Fruit fly (Drosophila melanogaster) whole organism, embryonic: ENCODE measurements around the gene CG13392.

Source experiments
- ATbp ChIP-seq: fragments of 200-800 bp; sonication (Bioruptor generic); optimal IDR thresholded peaks from 2 replicates; lab custom pipeline; 2017; ENCODE audit warnings: missing biosample characterization, mild to moderate bottlenecking, missing genetic modification characterization, missing genetic modification reagents
- Bdp1 ChIP-seq: fragments of 200-800 bp; sonication (Bioruptor generic); optimal IDR thresholded peaks from 3 replicates; lab custom pipeline; 2016; ENCODE audit warnings: missing biosample characterization, missing genetic modification characterization
- Bgb ChIP-seq: fragments of 200-800 bp; sonication (Bioruptor generic); IDR thresholded peaks from 2 replicates; pipeline ENCODE4 v1.3.6; 2022; ENCODE audit warnings: missing biosample characterization, missing genetic modification characterization; ENCODE audit not compliant: partially characterized antibody
- CG10147 ChIP-seq: fragments of 200-800 bp; sonication (Bioruptor generic); optimal IDR thresholded peaks from 2 replicates; lab custom pipeline; 2019; ENCODE audit warnings: missing biosample characterization, mild to moderate bottlenecking, missing genetic modification characterization, moderate library complexity
- CG10959 ChIP-seq: fragments of 200-800 bp; sonication (Bioruptor generic); IDR thresholded peaks from 2 replicates; pipeline ENCODE4 v1.3.6; 2022; ENCODE audit warnings: missing biosample characterization, missing genetic modification characterization
- CG11504 ChIP-seq: fragments of 200-800 bp; sonication (Bioruptor generic); optimal IDR thresholded peaks from 3 replicates; lab custom pipeline; 2019; ENCODE audit warnings: missing biosample characterization, mild to moderate bottlenecking, missing genetic modification characterization, moderate library complexity
- CG11723 ChIP-seq: fragments of 200-800 bp; sonication (Bioruptor generic); optimal IDR thresholded peaks from 2 replicates; lab custom pipeline; 2017; ENCODE audit warnings: missing biosample characterization, mild to moderate bottlenecking, missing genetic modification characterization
- CG15601 ChIP-seq: fragments of 200-800 bp; sonication (Bioruptor generic); optimal IDR thresholded peaks from 3 replicates; lab custom pipeline; 2019; ENCODE audit warnings: missing biosample characterization, mild to moderate bottlenecking, missing genetic modification characterization, moderate library complexity
- CG18262 ChIP-seq: fragments of 200-800 bp; optimal IDR thresholded peaks from 3 replicates; lab custom pipeline; 2019; ENCODE audit warnings: missing biosample characterization, mild to moderate bottlenecking, missing genetic modification characterization, moderate library complexity
- CG2116 ChIP-seq: fragments of 200-800 bp; sonication (Bioruptor generic); optimal IDR thresholded peaks from 3 replicates; lab custom pipeline; 2018; ENCODE audit warnings: missing biosample characterization, mild to moderate bottlenecking, missing genetic modification characterization
- CG2120 ChIP-seq: fragments of 200-800 bp; sonication (Bioruptor generic); optimal IDR thresholded peaks from 3 replicates; lab custom pipeline; 2016; ENCODE audit warnings: missing biosample characterization, missing genetic modification characterization
- CG2678 ChIP-seq: fragments of 200-800 bp; sonication (Bioruptor generic); optimal IDR thresholded peaks from 3 replicates; lab custom pipeline; 2019; ENCODE audit warnings: missing biosample characterization, mild to moderate bottlenecking, missing genetic modification characterization, moderate library complexity
- CG3065 ChIP-seq: fragments of 200-800 bp; sonication (Bioruptor generic); optimal IDR thresholded peaks from 2 replicates; lab custom pipeline; 2016; ENCODE audit warnings: missing biosample characterization, missing genetic modification characterization
- CG3163 ChIP-seq: fragments of 200-800 bp; sonication (Bioruptor generic); optimal IDR thresholded peaks from 3 replicates; lab custom pipeline; 2016; ENCODE audit warnings: missing biosample characterization, missing genetic modification characterization
- CG42726 ChIP-seq: fragments of 200-800 bp; sonication (Bioruptor generic); IDR thresholded peaks from 2 replicates; pipeline ENCODE4 v1.3.6; 2022; ENCODE audit warnings: missing biosample characterization, missing genetic modification characterization; ENCODE audit not compliant: partially characterized antibody
- CG4707 ChIP-seq: fragments of 200-800 bp; sonication (Bioruptor generic); optimal IDR thresholded peaks from 2 replicates; lab custom pipeline; 2018; ENCODE audit warnings: missing biosample characterization, mild to moderate bottlenecking, missing genetic modification characterization, moderate library complexity
- CG4820 ChIP-seq: fragments of 200-800 bp; sonication (Bioruptor generic); optimal IDR thresholded peaks from 3 replicates; lab custom pipeline; 2016; ENCODE audit warnings: missing biosample characterization, missing genetic modification characterization
- CG6683 ChIP-seq: fragments of 200-800 bp; sonication (Bioruptor generic); optimal IDR thresholded peaks from 2 replicates; lab custom pipeline; 2017; ENCODE audit warnings: missing biosample characterization, mild to moderate bottlenecking, missing genetic modification characterization, missing genetic modification reagents
- CG6689 ChIP-seq: fragments of 200-800 bp; sonication (Bioruptor generic); IDR thresholded peaks from 2 replicates; pipeline ENCODE4 v1.3.6; 2022; ENCODE audit warnings: missing biosample characterization, missing genetic modification characterization
- CG6791 ChIP-seq: fragments of 200-800 bp; sonication (Bioruptor generic); IDR thresholded peaks from 3 replicates; pipeline ENCODE4 v1.3.6; 2022; ENCODE audit warnings: missing biosample characterization, missing genetic modification characterization; ENCODE audit not compliant: partially characterized antibody
- CG7556 ChIP-seq: fragments of 200-800 bp; sonication (Bioruptor generic); optimal IDR thresholded peaks from 2 replicates; lab custom pipeline; 2017; ENCODE audit warnings: missing biosample characterization, mild to moderate bottlenecking, missing genetic modification characterization
- CG9215 ChIP-seq: fragments of 200-800 bp; sonication (Bioruptor generic); IDR thresholded peaks from 2 replicates; pipeline ENCODE4 v1.3.6; 2022; ENCODE audit warnings: missing biosample characterization, missing genetic modification characterization
- CG9609 ChIP-seq: fragments of 200-800 bp; sonication (Bioruptor generic); optimal IDR thresholded peaks from 3 replicates; lab custom pipeline; 2016; ENCODE audit warnings: missing biosample characterization, missing genetic modification characterization
- CG9817 ChIP-seq: fragments of 200-800 bp; sonication (Bioruptor generic); optimal IDR thresholded peaks from 2 replicates; lab custom pipeline; 2018; ENCODE audit warnings: missing biosample characterization, mild to moderate bottlenecking, missing genetic modification characterization, moderate library complexity
- CkIIα-i1 ChIP-seq: fragments of 200-800 bp; sonication (Bioruptor generic); IDR thresholded peaks from 2 replicates; pipeline ENCODE4 v1.3.6; 2022; ENCODE audit warnings: missing biosample characterization, missing genetic modification characterization
- Dfd ChIP-seq, 2 experiments: fragments of >200 bp; optimal IDR thresholded peaks; 2 replicates each; lab custom pipeline; 2017; ENCODE audit warnings: missing biosample characterization in 2 of 2, missing genetic modification characterization in 2 of 2
- E2f1 ChIP-seq: fragments of 200-800 bp; sonication (Bioruptor generic); IDR thresholded peaks from 2 replicates; pipeline ENCODE4 v1.3.6; 2022; ENCODE audit warnings: missing biosample characterization, missing genetic modification characterization
- Hsf ChIP-seq: fragments of 200-800 bp; sonication (Bioruptor generic); optimal IDR thresholded peaks from 3 replicates; lab custom pipeline; 2016; ENCODE audit warnings: missing biosample characterization, missing genetic modification characterization
- Kr ChIP-seq: fragments of 200-800 bp; sonication (Bioruptor generic); optimal IDR thresholded peaks from 2 replicates; lab custom pipeline; 2017; ENCODE audit warnings: missing biosample characterization, mild to moderate bottlenecking, missing genetic modification characterization
- MTF-1 ChIP-seq: fragments of 200-800 bp; sonication (Bioruptor generic); optimal IDR thresholded peaks from 2 replicates; lab custom pipeline; 2018; ENCODE audit warnings: missing biosample characterization, mild to moderate bottlenecking, missing genetic modification characterization, borderline replicate concordance
- Mes4 ChIP-seq: fragments of 200-800 bp; sonication (Bioruptor generic); optimal IDR thresholded peaks from 2 replicates; lab custom pipeline; 2016; ENCODE audit warnings: missing biosample characterization, missing genetic modification characterization
- Mrtf ChIP-seq: fragments of 200-800 bp; sonication (Bioruptor generic); IDR thresholded peaks from 3 replicates; pipeline ENCODE4 v1.3.6; 2022; ENCODE audit warnings: missing biosample characterization, missing genetic modification characterization
- Vsx1 ChIP-seq: fragments of 200-800 bp; sonication (Bioruptor generic); optimal IDR thresholded peaks from 2 replicates; lab custom pipeline; 2017; ENCODE audit warnings: missing biosample characterization, mild to moderate bottlenecking, missing genetic modification characterization, missing genetic modification reagents
- al ChIP-seq: fragments of 200-800 bp; sonication (Bioruptor generic); IDR thresholded peaks from 2 replicates; pipeline ENCODE4 v1.3.6; 2022; ENCODE audit warnings: missing biosample characterization, missing genetic modification characterization
- ap ChIP-seq: fragments of 200-800 bp; sonication (Bioruptor generic); IDR thresholded peaks from 2 replicates; pipeline ENCODE4 v1.3.6; 2022; ENCODE audit warnings: missing biosample characterization, missing genetic modification characterization
- chinmo ChIP-seq: fragments of 200-800 bp; sonication (Bioruptor generic); IDR thresholded peaks from 4 replicates; pipeline ENCODE4 v1.3.6; 2022; ENCODE audit warnings: missing biosample characterization, missing genetic modification characterization; ENCODE audit not compliant: partially characterized antibody
- en ChIP-seq: fragments of 200-800 bp; sonication (Bioruptor generic); optimal IDR thresholded peaks from 2 replicates; lab custom pipeline; 2016; ENCODE audit warnings: missing biosample characterization, missing genetic modification characterization
- hb ChIP-seq: fragments of 200-800 bp; sonication (Bioruptor generic); IDR thresholded peaks from 3 replicates; pipeline ENCODE4 v1.3.6; 2022; ENCODE audit warnings: missing biosample characterization, missing genetic modification characterization; ENCODE audit not compliant: partially characterized antibody
- jigr1 ChIP-seq: fragments of 200-800 bp; sonication (Bioruptor generic); IDR thresholded peaks from 3 replicates; pipeline ENCODE4 v1.3.6; 2022; ENCODE audit warnings: missing biosample characterization, missing genetic modification characterization
- lilli ChIP-seq: fragments of 200-800 bp; sonication (Bioruptor generic); optimal IDR thresholded peaks from 3 replicates; lab custom pipeline; 2016; ENCODE audit warnings: missing biosample characterization, missing genetic modification characterization
- lola ChIP-seq, 3 experiments: fragments of >200 bp in 2 of 3; fragments of 200-800 bp in 1 of 3; sonication (Bioruptor generic) in 1 of 3; optimal IDR thresholded peaks; 2 replicates each; lab custom pipeline; 2017 to 2019; ENCODE audit warnings: missing biosample characterization in 3 of 3, missing genetic modification characterization in 3 of 3, mild to moderate bottlenecking in 1 of 3, moderate library complexity in 1 of 3
- otp ChIP-seq: fragments of 200-800 bp; sonication (Bioruptor generic); IDR thresholded peaks from 3 replicates; pipeline ENCODE4, ENCODE4 v1.3.6; 2022; ENCODE audit warnings: missing biosample characterization, missing genetic modification characterization
- sens-2 ChIP-seq: fragments of 200-800 bp; sonication (Bioruptor generic); IDR thresholded peaks from 2 replicates; pipeline ENCODE4 v1.3.6; 2022; ENCODE audit warnings: missing biosample characterization, missing genetic modification characterization
- shn ChIP-seq: fragments of 200-800 bp; sonication (Bioruptor generic); optimal IDR thresholded peaks from 3 replicates; lab custom pipeline; 2016; ENCODE audit warnings: missing biosample characterization, missing genetic modification characterization
- sna ChIP-seq: fragments of 200-800 bp; sonication (Bioruptor generic); IDR thresholded peaks from 2 replicates; pipeline ENCODE4 v1.3.6; 2022; ENCODE audit warnings: missing biosample characterization, missing genetic modification characterization; ENCODE audit not compliant: partially characterized antibody
- tio ChIP-seq: fragments of 200-800 bp; sonication (Bioruptor generic); optimal IDR thresholded peaks from 2 replicates; lab custom pipeline; 2017; ENCODE audit warnings: missing biosample characterization, missing genetic modification characterization, inconsistent platforms
- vfl ChIP-seq: fragments of 200-800 bp; sonication (Bioruptor generic); optimal IDR thresholded peaks from 2 replicates; lab custom pipeline; 2016; ENCODE audit warnings: missing biosample characterization, missing genetic modification characterization
- wor ChIP-seq: fragments of 200-800 bp; sonication (Bioruptor generic); IDR thresholded peaks from 2 replicates; pipeline ENCODE4 v1.3.6; 2022; ENCODE audit warnings: missing biosample characterization, missing genetic modification characterization

Gene CG13392

dm6 chr2L:8362273-8362954 lies 20.2 kb downstream of the CG13392 start, which contains the start of gene CG7627 (continued):
- peak; percentile 50 for TF ChIP-seq CG11723 (GFP tag; lab: Kevin White, UChicago)
- TF ChIP-seq sna (GFP tag; lab: Robert Waterston, UW) = no peak
- peak; percentile 65 for TF ChIP-seq vfl (GFP tag; lab: Kevin White, UChicago)
- TF ChIP-seq CG6791 (GFP tag; lab: Robert Waterston, UW) = no peak
- peak; percentile 29 for TF ChIP-seq MTF-1 (GFP tag; lab: Kevin White, UChicago)
- TF ChIP-seq ap = 0 out of 2 replicates have a peak, but pooled peaks have one; percentile 51
- TF ChIP-seq CG9215 = peak; percentile 69
- TF ChIP-seq E2f1 = peak; percentile 63
- peak; percentile 21 for TF ChIP-seq CG10147
- peak; percentile 72 for TF ChIP-seq CG9609 (GFP tag; lab: Kevin White, UChicago)
- TF ChIP-seq CkIIα-i1 (GFP tag; lab: Robert Waterston, UW) = 0 out of 2 replicates have a peak, but pooled peaks have one; percentile 37
- TF ChIP-seq chinmo (GFP tag; lab: Robert Waterston, UW) = peak; percentile 74; the same call in 2 of the 4 replicates
- no peak for TF ChIP-seq sens-2 (GFP tag; lab: Robert Waterston, UW)
- peak; percentile 74 for TF ChIP-seq CG9817
- peak; percentile 85 for TF ChIP-seq CG7556 (GFP tag; lab: Kevin White, UChicago)
- peak; percentile 40 for TF ChIP-seq CG3163 (GFP tag; lab: Kevin White, UChicago)
- TF ChIP-seq CG3065 (GFP tag; lab: Kevin White, UChicago) = no peak
- peak; percentile 80 for TF ChIP-seq Mrtf (GFP tag; lab: Robert Waterston, UW)
- TF ChIP-seq CG2116 = peak; percentile 17
- peak; percentile 68 for TF ChIP-seq ATbp (GFP tag; lab: Kevin White, UChicago)
- TF ChIP-seq Dfd (GFP tag; optimal IDR thresholded peaks at IDR 0.05; lab: Kevin White, UChicago) = no peak
- no peak for TF ChIP-seq en (GFP tag; lab: Kevin White, UChicago)
- TF ChIP-seq otp (GFP tag; lab: Robert Waterston, UW) = 0 out of 3 replicates have a peak, but pooled peaks have one; percentile 59
- TF ChIP-seq hb (GFP tag; lab: Robert Waterston, UW) = no peak
- TF ChIP-seq al (GFP tag; lab: Robert Waterston, UW) = peak; percentile 75
- peak; percentile 89 for TF ChIP-seq lilli (GFP tag; lab: Kevin White, UChicago)
- TF ChIP-seq Mes4 = peak; percentile 35
- peak; percentile 61 for TF ChIP-seq Bdp1 (GFP tag; lab: Kevin White, UChicago)
- peak; percentile 69 for TF ChIP-seq tio (GFP tag; lab: Kevin White, UChicago)
- no peak for TF ChIP-seq Kr (GFP tag; lab: Kevin White, UChicago)
- peak; percentile 79 for TF ChIP-seq shn (GFP tag; lab: Kevin White, UChicago)
- TF ChIP-seq wor (GFP tag; lab: Robert Waterston, UW) = peak; percentile 47
- peak; percentile 75 for TF ChIP-seq CG6689
- peak; percentile 37 for TF ChIP-seq CG4707
- TF ChIP-seq lola (GFP tag; optimal IDR thresholded peaks at IDR 0.05; lab: Kevin White, UChicago) = peak in 1 of 3 experiments; percentile 43
- peak; percentile 41 for TF ChIP-seq CG15601 (tag; lab: Kevin White, UChicago)
- TF ChIP-seq CG2120 = peak; percentile 89
- TF ChIP-seq jigr1 (GFP tag; lab: Robert Waterston, UW) = peak; percentile 40; the same call in 1 of the 3 replicates
- TF ChIP-seq CG42726 (GFP tag; lab: Robert Waterston, UW) = 0 out of 2 replicates have a peak, but pooled peaks have one; percentile 42
- peak; percentile 45; the same call in 1 of the 2 replicates for TF ChIP-seq CG10959 (GFP tag; lab: Robert Waterston, UW)
- peak; percentile 63 for TF ChIP-seq CG6683
- peak; percentile 71 for TF ChIP-seq CG11504 (tag; lab: Kevin White, UChicago)
- TF ChIP-seq Vsx1 (GFP tag; lab: Kevin White, UChicago) = peak; percentile 19
- peak; percentile 38; the same call in 1 of the 2 replicates for TF ChIP-seq Bgb (GFP tag; lab: Robert Waterston, UW)
- TF ChIP-seq Hsf (GFP tag; lab: Kevin White, UChicago) = peak; percentile 74
- TF ChIP-seq CG2678 (tag; lab: Kevin White, UChicago) = peak; percentile 88
- TF ChIP-seq CG4820 (GFP tag; lab: Kevin White, UChicago) = peak; percentile 72
- TF ChIP-seq CG18262 (tag; lab: Kevin White, UChicago) = peak; percentile 74
